Fruit fly (Drosophila melanogaster) whole organism, embryonic: ENCODE results near the gene EMC5.

Experiments used
- Antp ChIP-seq: fragments of 200-800 bp; sonication (Bioruptor generic); optimal IDR thresholded peaks from 3 replicates; lab custom pipeline; 2016; ENCODE audit warnings: missing biosample characterization, missing genetic modification characterization
- BtbVII ChIP-seq: fragments of 200-800 bp; sonication (Bioruptor generic); optimal IDR thresholded peaks from 3 replicates; lab custom pipeline; 2017; ENCODE audit warnings: missing biosample characterization, mild to moderate bottlenecking, missing genetic modification characterization
- CG10543 ChIP-seq: fragments of 200-800 bp; sonication (Bioruptor generic); optimal IDR thresholded peaks from 3 replicates; lab custom pipeline; 2017; ENCODE audit warnings: missing biosample characterization, mild to moderate bottlenecking, missing genetic modification characterization, moderate library complexity
- CG10959 ChIP-seq: fragments of 200-800 bp; sonication (Bioruptor generic); IDR thresholded peaks from 2 replicates; pipeline ENCODE4 v1.3.6; 2022; ENCODE audit warnings: missing biosample characterization, missing genetic modification characterization
- CG10979 ChIP-seq: fragments of 200-800 bp; sonication (Bioruptor generic); optimal IDR thresholded peaks from 2 replicates; lab custom pipeline; 2018; ENCODE audit warnings: missing biosample characterization, mild to moderate bottlenecking, missing genetic modification characterization, moderate library complexity
- CG11247 ChIP-seq: fragments of 200-800 bp; sonication (Bioruptor generic); IDR thresholded peaks from 2 replicates; pipeline ENCODE4 v1.3.6; 2022; ENCODE audit warnings: missing biosample characterization, missing genetic modification characterization
- CG1529 ChIP-seq: fragments of 200-800 bp; sonication (Bioruptor generic); optimal IDR thresholded peaks from 3 replicates; lab custom pipeline; 2018; ENCODE audit warnings: missing biosample characterization, missing genetic modification characterization
- CG18599 ChIP-seq: fragments of 200-800 bp; sonication (Bioruptor generic); optimal IDR thresholded peaks from 3 replicates; lab custom pipeline; 2017; ENCODE audit warnings: missing biosample characterization, missing genetic modification characterization, mild to moderate bottlenecking, moderate library complexity, missing genetic modification reagents
- CG18619 ChIP-seq: fragments of 200-800 bp; sonication (Bioruptor generic); optimal IDR thresholded peaks from 3 replicates; lab custom pipeline; 2017; ENCODE audit warnings: missing biosample characterization, mild to moderate bottlenecking, missing genetic modification characterization
- CG31365 ChIP-seq: fragments of 200-800 bp; sonication (Bioruptor generic); optimal IDR thresholded peaks from 2 replicates; lab custom pipeline; 2018; ENCODE audit warnings: missing biosample characterization, mild to moderate bottlenecking, missing genetic modification characterization
- CG32532 ChIP-seq: fragments of 200-800 bp; sonication (Bioruptor generic); IDR thresholded peaks from 2 replicates; pipeline ENCODE4 v1.3.6; 2022; ENCODE audit warnings: missing biosample characterization, missing genetic modification characterization
- CG34376 ChIP-seq: fragments of 200-800 bp; sonication (Bioruptor generic); optimal IDR thresholded peaks from 2 replicates; lab custom pipeline; 2018; ENCODE audit warnings: missing biosample characterization, mild to moderate bottlenecking, missing genetic modification characterization
- CG3995 ChIP-seq: fragments of 200-800 bp; sonication (Bioruptor generic); optimal IDR thresholded peaks from 3 replicates; lab custom pipeline; 2016; ENCODE audit warnings: missing biosample characterization, missing genetic modification characterization
- CG7357 ChIP-seq: fragments of 200-800 bp; sonication (Bioruptor generic); IDR thresholded peaks from 3 replicates; pipeline ENCODE4 v1.3.6; 2022; ENCODE audit warnings: missing biosample characterization, missing genetic modification characterization
- CG8089 ChIP-seq: fragments of 200-800 bp; sonication (Bioruptor generic); optimal IDR thresholded peaks from 3 replicates; lab custom pipeline; 2016; ENCODE audit warnings: missing biosample characterization, missing genetic modification characterization
- CG9817 ChIP-seq: fragments of 200-800 bp; sonication (Bioruptor generic); optimal IDR thresholded peaks from 2 replicates; lab custom pipeline; 2018; ENCODE audit warnings: missing biosample characterization, mild to moderate bottlenecking, missing genetic modification characterization, moderate library complexity
- CkIIα-i1 ChIP-seq: fragments of 200-800 bp; sonication (Bioruptor generic); IDR thresholded peaks from 2 replicates; pipeline ENCODE4 v1.3.6; 2022; ENCODE audit warnings: missing biosample characterization, missing genetic modification characterization
- D19A ChIP-seq: fragments of 200-800 bp; optimal IDR thresholded peaks from 3 replicates; lab custom pipeline; 2019; ENCODE audit warnings: missing biosample characterization, mild to moderate bottlenecking, missing genetic modification characterization, moderate library complexity
- Drgx ChIP-seq: fragments of 200-800 bp; sonication (Bioruptor generic); IDR thresholded peaks from 2 replicates; pipeline ENCODE4 v1.3.6; 2022; ENCODE audit warnings: missing biosample characterization, missing genetic modification characterization
- Fer3 ChIP-seq: fragments of 200-800 bp; sonication (Bioruptor generic); optimal IDR thresholded peaks from 2 replicates; lab custom pipeline; 2018; ENCODE audit warnings: missing biosample characterization, mild to moderate bottlenecking, missing genetic modification characterization, moderate library complexity
- GATAe ChIP-seq: fragments of 200-800 bp; sonication (Bioruptor generic); conservative IDR thresholded peaks from 2 replicates; pipeline ENCODE4 v1.3.6; 2022; ENCODE audit warnings: missing biosample characterization, missing genetic modification characterization
- HLH3B ChIP-seq: fragments of 200-800 bp; sonication (Bioruptor generic); IDR thresholded peaks from 2 replicates; pipeline ENCODE4 v1.3.6; 2022; ENCODE audit warnings: missing biosample characterization, missing genetic modification characterization
- Hand ChIP-seq: fragments of 200-800 bp; sonication (Bioruptor generic); optimal IDR thresholded peaks from 2 replicates; lab custom pipeline; 2017; ENCODE audit warnings: mild to moderate bottlenecking, missing biosample characterization, missing genetic modification reagents, missing genetic modification characterization
- Hey ChIP-seq: fragments of 200-800 bp; sonication (Bioruptor generic); optimal IDR thresholded peaks from 3 replicates; lab custom pipeline; 2018; ENCODE audit warnings: missing biosample characterization, mild to moderate bottlenecking, missing genetic modification characterization
- HmgZ ChIP-seq: fragments of 200-800 bp; sonication (Bioruptor generic); optimal IDR thresholded peaks from 2 replicates; lab custom pipeline; 2018; ENCODE audit warnings: missing biosample characterization, mild to moderate bottlenecking, missing genetic modification characterization
- Hmx ChIP-seq: fragments of 200-800 bp; sonication (Bioruptor generic); optimal IDR thresholded peaks from 2 replicates; lab custom pipeline; 2016; ENCODE audit warnings: missing biosample characterization, missing genetic modification characterization
- NK7.1 ChIP-seq: fragments of 200-800 bp; sonication (Bioruptor generic); optimal IDR thresholded peaks from 3 replicates; lab custom pipeline; 2016; ENCODE audit warnings: missing biosample characterization, missing genetic modification characterization
- Optix ChIP-seq: fragments of 200-800 bp; sonication (Bioruptor generic); IDR thresholded peaks from 3 replicates; pipeline ENCODE4 v1.3.6; 2022; ENCODE audit warnings: missing biosample characterization, missing genetic modification characterization
- Pdp1 ChIP-seq, 2 experiments: fragments of 200-800 bp; sonication (Bioruptor generic); optimal IDR thresholded peaks; 3 replicates each; lab custom pipeline; 2016; ENCODE audit warnings: missing biosample characterization in 2 of 2, missing genetic modification characterization in 2 of 2, mild to moderate bottlenecking in 1 of 2, moderate library complexity in 1 of 2
- Ravus ChIP-seq: fragments of 200-800 bp; sonication (Bioruptor generic); IDR thresholded peaks from 2 replicates; pipeline ENCODE4 v1.3.6; 2022; ENCODE audit warnings: missing biosample characterization, missing genetic modification characterization
- Sry-δ ChIP-seq: fragments of 200-800 bp; sonication (Bioruptor generic); optimal IDR thresholded peaks from 2 replicates; lab custom pipeline; 2016; ENCODE audit warnings: missing biosample characterization, missing genetic modification characterization
- aop ChIP-seq: fragments of 200-800 bp; sonication (Bioruptor generic); IDR thresholded peaks from 2 replicates; pipeline ENCODE4 v1.3.6; 2022; ENCODE audit warnings: missing biosample characterization, missing genetic modification characterization
- cg ChIP-seq: fragments of 200-800 bp; sonication (Bioruptor generic); optimal IDR thresholded peaks from 3 replicates; lab custom pipeline; 2019; ENCODE audit warnings: missing biosample characterization, mild to moderate bottlenecking, missing genetic modification characterization, moderate library complexity
- chinmo ChIP-seq: fragments of 200-800 bp; sonication (Bioruptor generic); IDR thresholded peaks from 4 replicates; pipeline ENCODE4 v1.3.6; 2022; ENCODE audit warnings: missing biosample characterization, missing genetic modification characterization; ENCODE audit not compliant: partially characterized antibody
- croc ChIP-seq: fragments of 200-800 bp; sonication (Bioruptor generic); conservative IDR thresholded peaks from 3 replicates; pipeline ENCODE4 v1.3.6; 2022; ENCODE audit warnings: missing biosample characterization, missing genetic modification characterization
- exex ChIP-seq: fragments of 200-800 bp; sonication (Bioruptor generic); optimal IDR thresholded peaks from 4 replicates; lab custom pipeline; 2018; ENCODE audit warnings: missing biosample characterization, mild to moderate bottlenecking, missing genetic modification characterization, moderate library complexity
- fd64A ChIP-seq: fragments of 200-800 bp; sonication (Bioruptor generic); optimal IDR thresholded peaks from 3 replicates; lab custom pipeline; 2018; ENCODE audit warnings: missing biosample characterization, mild to moderate bottlenecking, missing genetic modification characterization
- fd96Cb ChIP-seq: fragments of 200-800 bp; sonication (Bioruptor generic); optimal IDR thresholded peaks from 2 replicates; lab custom pipeline; 2018; ENCODE audit warnings: missing biosample characterization, mild to moderate bottlenecking, missing genetic modification characterization, moderate library complexity
- gfzf ChIP-seq: fragments of 200-800 bp; sonication (Bioruptor generic); optimal IDR thresholded peaks from 2 replicates; lab custom pipeline; 2016; ENCODE audit warnings: missing biosample characterization, mild to moderate bottlenecking, missing genetic modification characterization, moderate library complexity
- grn ChIP-seq: fragments of 200-800 bp; sonication (Bioruptor generic); optimal IDR thresholded peaks from 3 replicates; lab custom pipeline; 2017; ENCODE audit warnings: missing biosample characterization, missing genetic modification characterization
- hb ChIP-seq: fragments of 200-800 bp; sonication (Bioruptor generic); IDR thresholded peaks from 3 replicates; pipeline ENCODE4 v1.3.6; 2022; ENCODE audit warnings: missing biosample characterization, missing genetic modification characterization; ENCODE audit not compliant: partially characterized antibody
- hth ChIP-seq: fragments of >200 bp; optimal IDR thresholded peaks from 2 replicates; lab custom pipeline; 2017; ENCODE audit warnings: inconsistent platforms
- kay ChIP-seq: fragments of 200-800 bp; sonication (Bioruptor generic); optimal IDR thresholded peaks from 2 replicates; lab custom pipeline; 2016; ENCODE audit warnings: missing biosample characterization, missing genetic modification characterization
- psq ChIP-seq: fragments of 200-800 bp; sonication (Bioruptor generic); optimal IDR thresholded peaks from 2 replicates; lab custom pipeline; 2017; ENCODE audit warnings: missing biosample characterization, missing genetic modification characterization
- pum ChIP-seq: fragments of 200-800 bp; sonication (Bioruptor generic); optimal IDR thresholded peaks from 2 replicates; lab custom pipeline; 2016; ENCODE audit warnings: missing biosample characterization, missing genetic modification characterization
- ranshi ChIP-seq: fragments of 200-800 bp; sonication (Bioruptor generic); IDR thresholded peaks from 2 replicates; pipeline ENCODE4 v1.3.6; 2022; ENCODE audit warnings: missing biosample characterization, missing genetic modification characterization
- run ChIP-seq: fragments of 200-800 bp; sonication (Bioruptor generic); optimal IDR thresholded peaks from 3 replicates; lab custom pipeline; 2018; ENCODE audit warnings: missing biosample characterization, mild to moderate bottlenecking, missing genetic modification characterization
- salm ChIP-seq: fragments of 200-800 bp; sonication (Bioruptor generic); optimal IDR thresholded peaks from 2 replicates; lab custom pipeline; 2018; ENCODE audit warnings: missing biosample characterization, mild to moderate bottlenecking, missing genetic modification characterization
- sisA ChIP-seq: fragments of 200-800 bp; sonication (Bioruptor generic); IDR thresholded peaks from 2 replicates; pipeline ENCODE4 v1.3.6; 2022; ENCODE audit warnings: missing biosample characterization, missing genetic modification characterization
- sug ChIP-seq: fragments of 200-800 bp; optimal IDR thresholded peaks from 2 replicates; lab custom pipeline; 2019; ENCODE audit warnings: missing biosample characterization, mild to moderate bottlenecking, missing genetic modification characterization, moderate library complexity

The EMC5 gene

DNA sequence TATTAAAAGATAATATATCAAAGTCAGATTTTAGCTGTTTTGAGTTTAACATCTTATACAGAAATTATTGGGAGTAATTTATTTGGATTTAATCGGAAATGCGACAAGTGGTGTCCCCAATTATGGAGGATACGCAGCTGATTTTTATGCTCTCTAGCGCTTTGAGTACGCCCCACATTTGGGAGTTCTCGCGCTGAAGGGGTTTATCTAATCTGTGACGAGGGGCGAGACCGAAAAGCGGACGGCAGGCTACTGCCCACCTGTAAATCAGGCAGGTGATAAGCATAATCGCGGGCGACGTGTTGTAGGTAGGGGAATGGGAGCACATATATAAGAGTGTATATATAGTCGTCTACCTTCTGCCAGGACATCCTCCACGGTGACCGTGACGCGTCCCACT is 19.6 kb upstream of the EMC5 start (continued):
- TF ChIP-seq CG8089 (GFP tag; lab: Kevin White, UChicago) (no peak), Sry-δ (GFP tag; lab: Kevin White, UChicago) (no peak), Hey (tag; lab: Kevin White, UChicago) (peak; percentile 87), CG1529 (peak; percentile 69), CG32532 (peak; percentile 14; the same call in 1 of the 2 replicates), CG18619 (GFP tag; lab: Kevin White, UChicago) (no peak), HmgZ (tag; lab: Kevin White, UChicago) (peak; percentile 36), Pdp1 (GFP tag; optimal IDR thresholded peaks at IDR 0.05; lab: Kevin White, UChicago) (peak in 1 of 2 experiments; percentile 11), grn (GFP tag; lab: Kevin White, UChicago) (peak; percentile 35), kay (GFP tag; lab: Kevin White, UChicago) (no peak), CG9817 (tag; lab: Kevin White, UChicago) (no peak), exex (tag; lab: Kevin White, UChicago) (peak; percentile 68), CG18599 (GFP tag; lab: Kevin White, UChicago) (peak; percentile 8), HLH3B (GFP tag; lab: Robert Waterston, UW) (0 out of 2 replicates have a peak, but pooled peaks have one; percentile 21), BtbVII (GFP tag; lab: Kevin White, UChicago) (peak; percentile 27), sisA (no peak), CG10979 (tag; lab: Kevin White, UChicago) (no peak), CG10959 (no peak), CG10543 (GFP tag; lab: Kevin White, UChicago) (peak; percentile 33), D19A (tag; lab: Kevin White, UChicago) (peak; percentile 15), CG3995 (no peak), ranshi (GFP tag; lab: Robert Waterston, UW) (no peak), chinmo (GFP tag; lab: Robert Waterston, UW) (no peak), salm (tag; lab: Kevin White, UChicago) (no peak), GATAe (GFP tag; lab: Robert Waterston, UW) (peak; percentile 74), gfzf (GFP tag; lab: Kevin White, UChicago) (no peak), sug (peak; percentile 37), CG34376 (peak; percentile 8)

DNA sequence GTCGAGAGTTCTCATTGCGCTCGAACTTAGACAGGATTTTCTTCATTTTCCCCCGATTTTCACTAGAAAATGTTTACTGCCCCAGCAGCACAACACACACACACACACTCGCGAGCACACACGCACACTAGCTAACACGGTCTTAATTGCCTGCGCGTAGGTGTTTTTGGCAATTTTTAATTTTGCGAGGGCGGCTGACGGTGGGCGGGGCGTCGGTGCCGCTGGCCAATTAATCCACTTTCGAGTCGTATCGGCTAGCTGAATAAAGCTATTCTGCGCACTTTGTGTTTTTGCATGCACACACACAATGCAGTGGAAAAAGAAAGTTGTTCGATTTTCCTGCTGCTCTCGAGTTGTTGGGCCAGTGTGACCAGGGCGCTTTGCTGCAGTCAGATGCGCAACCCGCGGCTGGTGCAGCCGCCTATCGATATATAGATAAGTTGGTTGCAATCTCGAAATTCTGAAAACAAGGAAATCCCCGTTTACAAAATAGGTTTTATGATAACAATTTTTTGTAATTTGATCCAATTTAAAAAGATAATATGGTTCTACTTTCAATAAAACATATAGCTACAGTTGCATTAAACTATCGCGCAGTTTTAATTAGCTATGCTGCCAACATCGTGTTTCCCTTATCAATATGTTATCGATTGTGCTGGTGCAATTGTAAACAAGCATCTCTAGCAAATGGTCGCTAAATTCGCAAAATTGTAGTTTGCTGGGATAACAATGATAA is 19.0 kb upstream of the EMC5 start, which contains the start of the genes Nak and Tango6:
Gene Nak, minus strand, starts transcription at position 375 of the 736 bp plus-strand sequence.
Gene Tango6, plus strand, starts transcription at position 659 of the 736 bp plus-strand sequence.
- TF ChIP-seq Hey (tag; lab: Kevin White, UChicago) (no peak), cg (GFP tag; lab: Kevin White, UChicago) (peak; percentile 87), Drgx (GFP tag; lab: Robert Waterston, UW) (no peak), Fer3 (tag; lab: Kevin White, UChicago) (no peak), CG7357 (no peak), Hmx (GFP tag; lab: Kevin White, UChicago) (no peak), Optix (GFP tag; lab: Robert Waterston, UW) (no peak), psq (GFP tag; lab: Kevin White, UChicago) (no peak), Antp (GFP tag; lab: Kevin White, UChicago) (peak; percentile 6), CG11247 (no peak), pum (no peak), fd96Cb (tag; lab: Kevin White, UChicago) (no peak), hb (GFP tag; lab: Robert Waterston, UW) (peak; percentile 92), NK7.1 (GFP tag; lab: Kevin White, UChicago) (no peak), croc (no peak), aop (GFP tag; lab: Robert Waterston, UW) (no peak), hth (lab: Kevin White, UChicago) (no peak), run (tag; lab: Kevin White, UChicago) (no peak), Ravus (no peak), Hand (GFP tag; lab: Kevin White, UChicago) (no peak), CG31365 (tag; lab: Kevin White, UChicago) (no peak), fd64A (no peak), CkIIα-i1 (GFP tag; lab: Robert Waterston, UW) (no peak), D19A (tag; lab: Kevin White, UChicago) (no peak)
